Fruit fly (Drosophila melanogaster) ovary, adult (tissue): ENCODE data around the gene CG6094.

Experiments
- CG17801 ChIP-seq: fragments of 200-800 bp; optimal IDR thresholded peaks from 2 replicates; lab custom pipeline; 2019; ENCODE audit warnings: missing biosample characterization, mild to moderate bottlenecking, missing genetic modification characterization, moderate library complexity; ENCODE audit not compliant: partially characterized antibody

The CG6094 gene

dm6 chr2L:10552807-10553206 is 45.9 kb downstream of the CG6094 start:
- TF ChIP-seq CG17801 (GFP tag; lab: Kevin White, UChicago), result no peak

dm6 chr2L:10553692-10554091 is 46.8 kb downstream of the CG6094 start:
- TF ChIP-seq CG17801 (GFP tag; lab: Kevin White, UChicago), result no peak

dm6 chr2L:10554676-10555075 is 47.8 kb downstream of the CG6094 start:
- TF ChIP-seq CG17801 (GFP tag; lab: Kevin White, UChicago), result no peak

- TF ChIP-seq CG17801 (GFP tag; lab: Kevin White, UChicago), result no peak
Measured at dm6 chr2L:10555269-10555668, 48.4 kb downstream of the CG6094 start.
